Worm (Caenorhabditis elegans) whole organism, early embryonic: ENCODE results near the gene R151.2.

Experiments used
- B0310.2 ChIP-seq: sonication (generic microtip); optimal IDR thresholded peaks from 2 replicates; lab custom pipeline; 2016; ENCODE audit warnings: mild to moderate bottlenecking, missing genetic modification characterization, missing compliant biosample characterization
- aly-1 ChIP-seq: sonication (generic microtip); optimal IDR thresholded peaks from 2 replicates; lab custom pipeline; 2016; ENCODE audit warnings: missing genetic modification characterization, missing compliant biosample characterization
- ama-1 ChIP-seq: fragments of 150-350 bp; optimal IDR thresholded peaks from 2 replicates; lab custom pipeline; 2014
- ceh-36 ChIP-seq: sonication (generic microtip); optimal IDR thresholded peaks from 2 replicates; lab custom pipeline; 2016; ENCODE audit warnings: missing genetic modification characterization, inconsistent platforms, missing compliant biosample characterization
- ets-7 ChIP-seq: sonication (generic microtip); optimal IDR thresholded peaks from 2 replicates; lab custom pipeline; 2016; ENCODE audit warnings: missing genotype, missing genetic modification characterization, missing compliant biosample characterization
- flt-1 ChIP-seq: fragments of 200-800 bp; sonication (Bioruptor generic); IDR thresholded peaks from 2 replicates; pipeline ENCODE4 v1.3.6; 2022; ENCODE audit warnings: missing genetic modification characterization, missing compliant biosample characterization
- tbx-11 ChIP-seq: fragments of 200-800 bp; sonication (Bioruptor generic); IDR thresholded peaks from 2 replicates; pipeline ENCODE4 v1.3.6; 2022; ENCODE audit warnings: missing genetic modification characterization, missing compliant biosample characterization
- tbx-37 ChIP-seq: fragments of 200-800 bp; sonication (Bioruptor generic); conservative IDR thresholded peaks from 2 replicates; pipeline ENCODE4 v1.3.6; 2022; ENCODE audit warnings: missing genetic modification reagents, missing genetic modification characterization, missing compliant biosample characterization

DNA sequence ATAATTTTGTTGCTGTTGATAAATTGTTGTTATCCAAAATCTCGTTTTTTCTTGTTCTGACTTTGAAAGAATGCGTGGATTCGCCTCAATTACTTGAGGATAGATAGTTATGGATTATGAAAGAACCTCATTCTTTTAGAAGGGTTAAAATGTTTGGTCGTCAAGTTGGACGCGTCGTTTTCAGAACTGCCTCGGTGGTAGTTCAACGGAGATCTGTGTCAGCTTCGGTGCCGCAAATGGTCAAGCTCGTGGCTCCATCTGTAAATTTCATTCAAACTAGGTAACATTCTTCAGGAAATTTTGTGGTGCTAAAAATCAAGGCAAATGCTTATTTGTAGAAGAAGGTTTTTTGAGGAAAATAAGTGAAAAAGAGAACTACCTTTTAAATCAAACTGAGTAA, 29.2 kb upstream of the R151.2 start, which contains the start of gene ndab-2:
- TF ChIP-seq aly-1 (tag; lab: Kevin White, UChicago) (no peak), ets-7 (no peak), ama-1 (no peak), tbx-37 (no peak), ceh-36 (no peak), flt-1 (GFP tag; lab: Robert Waterston, UW) (no peak), B0310.2 (tag; lab: Kevin White, UChicago) (no peak), tbx-11 (GFP tag; lab: Robert Waterston, UW) (no peak)
